Worm (Caenorhabditis elegans): ENCODE measurements around the gene rnr-2.
A peak's percentile ranks its signal among the peaks of the same experiment; 100 is the strongest.

The rnr-2 gene

DNA sequence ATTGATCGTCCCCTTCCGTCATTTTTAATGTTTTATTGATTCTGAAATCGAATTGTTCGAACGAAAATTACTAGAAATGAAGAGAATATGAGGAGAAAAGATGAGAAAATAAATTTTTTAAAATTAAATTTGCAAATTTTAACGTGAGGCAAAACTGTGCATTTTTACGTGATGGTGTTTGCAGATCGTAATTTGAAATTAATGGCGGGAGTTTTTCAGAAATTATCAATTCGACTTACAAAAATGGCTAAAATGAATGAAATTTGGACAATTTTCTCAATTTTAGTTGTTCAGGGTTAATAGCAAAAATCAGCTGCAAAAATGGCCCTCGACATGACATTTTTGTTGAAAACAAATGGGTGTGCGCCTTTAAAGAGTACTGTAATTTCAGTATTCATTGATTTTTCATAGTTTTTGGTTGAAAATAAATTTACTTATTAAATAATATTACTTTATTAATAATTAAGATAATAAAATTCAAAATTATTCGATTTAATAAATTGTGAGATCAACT is 3.4 kb upstream of the rnr-2 start, which contains the start of gene rei-1:
Gene rei-1 (minus strand): TSS at position 84 of the 514 bp plus-strand sequence.
- TF ChIP-seq nhr-43 (tag; optimal IDR thresholded peaks at IDR 0.05; ENCODE audit: poor library complexity, severe bottlenecking) (peak; percentile 8), elt-3 (tag; optimal IDR thresholded peaks at IDR 0.05) (no peak)

DNA sequence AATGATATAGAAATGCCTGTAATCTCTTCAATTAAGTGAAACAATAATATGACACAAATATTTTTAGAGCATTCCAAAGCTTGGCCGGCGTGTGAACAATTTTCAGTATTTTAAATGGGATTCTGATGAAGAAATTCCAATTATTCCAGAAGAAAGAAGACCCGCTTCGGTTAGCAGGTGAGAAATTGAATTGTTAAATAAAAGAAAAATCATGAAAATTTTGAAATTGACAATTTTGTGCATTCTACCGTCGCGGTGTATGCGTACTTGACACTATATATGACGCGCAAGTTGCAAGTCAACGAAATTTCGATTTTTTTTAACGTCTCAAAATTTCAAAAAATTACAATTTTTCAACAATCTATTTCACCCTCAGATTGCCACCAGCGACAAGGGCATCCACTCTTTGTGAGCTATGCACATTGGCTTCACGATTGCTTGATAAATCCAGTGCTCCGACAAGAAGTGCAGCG is 1.7 kb upstream of the rnr-2 start:
- peak; percentile 57 for TF ChIP-seq nhr-23 (tag; optimal IDR thresholded peaks at IDR 0.05)
- TF ChIP-seq nhr-43 (tag; optimal IDR thresholded peaks at IDR 0.05; ENCODE audit: poor library complexity, severe bottlenecking), result peak; percentile 48
- no peak for TF ChIP-seq fkh-2 (tag; optimal IDR thresholded peaks at IDR 0.05)
- no peak for TF ChIP-seq mml-1 (tag; optimal IDR thresholded peaks at IDR 0.05)
- no peak for TF ChIP-seq nhr-12 (tag; optimal IDR thresholded peaks at IDR 0.05)
- TF ChIP-seq snpc-4 (tag; optimal IDR thresholded peaks at IDR 0.05), result no peak
- TF ChIP-seq ama-1 (optimal IDR thresholded peaks at IDR 0.05), result peak; percentile 42
- peak; percentile 10 for TF ChIP-seq lsy-12 (tag; optimal IDR thresholded peaks at IDR 0.05)
- TF ChIP-seq elt-2 (tag; optimal IDR thresholded peaks at IDR 0.05), result no peak
- TF ChIP-seq ztf-4 (tag; optimal IDR thresholded peaks at IDR 0.05), result no peak
- no peak for TF ChIP-seq hmg-11 (tag; optimal IDR thresholded peaks at IDR 0.05)
- TF ChIP-seq nhr-11 (tag; optimal IDR thresholded peaks at IDR 0.05), result no peak
- TF ChIP-seq fos-1 (tag; optimal IDR thresholded peaks at IDR 0.05), result no peak

DNA sequence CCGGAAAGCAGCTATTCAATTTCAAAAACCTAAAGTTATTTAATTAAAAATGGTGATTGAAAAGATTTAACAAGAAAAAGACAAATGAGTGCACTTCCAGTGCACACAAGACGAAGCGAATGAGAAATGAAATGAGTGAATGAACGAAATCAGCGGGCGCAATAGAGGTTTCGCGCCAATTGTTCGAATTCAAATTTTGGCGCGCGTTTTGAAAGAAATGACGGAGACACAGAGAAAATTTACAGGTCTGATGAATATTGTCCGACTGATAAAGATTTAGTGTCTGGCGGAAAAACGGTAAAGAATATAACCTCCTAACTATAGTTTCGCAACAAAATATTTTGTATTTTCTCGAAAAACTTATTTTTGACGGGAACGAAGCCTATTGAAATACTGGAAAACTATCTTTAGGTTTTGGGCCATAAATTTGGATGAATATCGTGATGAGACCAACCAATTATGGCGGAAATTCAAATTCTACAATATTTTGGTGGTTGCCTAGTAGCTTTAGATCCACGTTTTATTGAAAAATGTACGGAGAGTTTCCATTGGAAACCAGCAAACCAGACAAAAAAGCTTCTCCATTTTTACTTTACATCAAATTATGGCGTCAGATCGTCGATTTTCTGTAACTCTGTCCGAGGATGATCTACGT is 847 bp upstream of the rnr-2 start, which contains the start of gene C03C10.7:
Gene C03C10.7 (plus strand): TSS at position 605 of the 655 bp plus-strand sequence.
- TF ChIP-seq ama-1 (optimal IDR thresholded peaks at IDR 0.05) (no peak), egl-5 (tag; optimal IDR thresholded peaks at IDR 0.05) (no peak)

DNA sequence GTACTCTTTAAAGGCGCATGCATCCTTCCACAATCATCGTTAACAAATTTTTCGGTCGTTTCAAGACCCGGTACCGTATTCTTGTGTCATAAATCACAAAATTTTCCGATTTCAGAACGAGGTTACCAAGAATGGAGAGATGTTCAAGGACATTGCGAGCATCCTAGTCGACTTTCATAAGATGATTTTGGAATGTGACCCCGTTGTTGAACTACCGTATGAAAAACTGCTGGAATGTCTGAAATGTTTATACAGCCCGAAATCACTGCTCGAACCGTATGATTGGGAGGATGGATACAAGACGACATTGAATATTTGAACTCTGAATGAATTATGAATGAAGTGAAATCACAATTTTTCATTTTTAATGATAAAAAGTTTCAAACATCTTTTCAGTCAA is 1.8 kb downstream of the rnr-2 start:
- TF ChIP-seq lin-15B (tag; optimal IDR thresholded peaks at IDR 0.05) (no peak), lin-39 (tag; optimal IDR thresholded peaks at IDR 0.05) (no peak), elt-1 (tag; optimal IDR thresholded peaks at IDR 0.05) (no peak), fkh-2 (tag; optimal IDR thresholded peaks at IDR 0.05) (no peak), nfya-1 (tag; optimal IDR thresholded peaks at IDR 0.05; ENCODE audit: insufficient read depth) (no peak), nhr-11 (tag; optimal IDR thresholded peaks at IDR 0.05) (no peak), mml-1 (tag; optimal IDR thresholded peaks at IDR 0.05) (no peak)

- TF ChIP-seq fos-1 (tag; optimal IDR thresholded peaks at IDR 0.05) (no peak), ceh-16 (tag; optimal IDR thresholded peaks at IDR 0.05) (no peak), lsy-12 (tag; optimal IDR thresholded peaks at IDR 0.05) (no peak), nhr-77 (tag; optimal IDR thresholded peaks at IDR 0.05) (no peak), unc-62 (GFP tag; optimal IDR thresholded peaks at IDR 0.05) (no peak), nhr-76 (tag; optimal IDR thresholded peaks at IDR 0.05) (no peak), unc-39 (tag; optimal IDR thresholded peaks at IDR 0.05) (no peak), sea-2 (GFP tag; optimal IDR thresholded peaks at IDR 0.05) (no peak), pqm-1 (tag; optimal IDR thresholded peaks at IDR 0.05) (no peak), egl-27 (tag; optimal IDR thresholded peaks at IDR 0.05) (no peak), nhr-23 (tag; optimal IDR thresholded peaks at IDR 0.05) (no peak), fkh-10 (GFP tag; optimal IDR thresholded peaks at IDR 0.05) (no peak), egl-5 (tag; optimal IDR thresholded peaks at IDR 0.05) (no peak), R02D3.7 (tag; optimal IDR thresholded peaks at IDR 0.05) (no peak), ceh-82 (tag; optimal IDR thresholded peaks at IDR 0.05) (no peak), ceh-9 (tag; optimal IDR thresholded peaks at IDR 0.05) (no peak), snpc-4 (tag; optimal IDR thresholded peaks at IDR 0.05) (no peak), daf-12 (tag; optimal IDR thresholded peaks at IDR 0.05) (no peak), elt-2 (tag; optimal IDR thresholded peaks at IDR 0.05) (no peak), skn-1 (tag; optimal IDR thresholded peaks at IDR 0.05) (no peak)
Observed at ce11 chrIII:4092020-4092419, 2.7 kb downstream of the rnr-2 start, which contains the start of gene C03C10.5. Gene C03C10.5, minus strand, starts transcription at chrIII:4092120.

Data from whole organism, L3 larva.